Worm (Caenorhabditis elegans) whole organism, L3 larva: ENCODE results near the gene Y70C5B.2.
"Not testable (repeated sequence)": the region's sequence is repeated elsewhere in the genome, so short reads cannot be mapped to it uniquely, and the experiment has no call there.

ENCODE experiments used
- R02D3.7 ChIP-seq: fragments of 150-350 bp; optimal IDR thresholded peaks from 2 replicates; lab custom pipeline; 2014; ENCODE audit warnings: missing biosample characterization, missing genetic modification characterization
- ama-1 ChIP-seq: fragments of 150-350 bp; optimal IDR thresholded peaks from 2 replicates; lab custom pipeline; 2018
- ceh-16 ChIP-seq: sonication (generic microtip); optimal IDR thresholded peaks from 2 replicates; lab custom pipeline; 2017; ENCODE audit warnings: missing biosample characterization, missing genetic modification characterization
- ceh-28 ChIP-seq: fragments of 150-350 bp; optimal IDR thresholded peaks from 2 replicates; lab custom pipeline; 2014; ENCODE audit warnings: missing biosample characterization, missing genetic modification reagents, missing genetic modification characterization
- ceh-9 ChIP-seq: sonication (generic microtip); optimal IDR thresholded peaks from 2 replicates; lab custom pipeline; 2018; ENCODE audit warnings: missing biosample characterization, missing genetic modification characterization
- daf-12 ChIP-seq: fragments of 150-350 bp; optimal IDR thresholded peaks from 2 replicates; lab custom pipeline; 2014; ENCODE audit warnings: missing biosample characterization, missing genetic modification reagents, missing genetic modification characterization
- egl-27 ChIP-seq: sonication (generic microtip); optimal IDR thresholded peaks from 4 replicates; lab custom pipeline; 2017; ENCODE audit warnings: missing biosample characterization, missing genetic modification reagents, missing genetic modification characterization
- egl-5 ChIP-seq: fragments of 150-350 bp; optimal IDR thresholded peaks from 2 replicates; lab custom pipeline; 2017; ENCODE audit warnings: missing biosample characterization, missing genetic modification reagents, missing genetic modification characterization, inconsistent platforms
- elt-1 ChIP-seq: fragments of 150-350 bp; optimal IDR thresholded peaks from 2 replicates; lab custom pipeline; 2014; ENCODE audit warnings: missing biosample characterization, missing genetic modification characterization
- elt-3 ChIP-seq, 3 experiments: fragments of 150-350 bp in 1 of 3; sonication (generic microtip) in 2 of 3; optimal IDR thresholded peaks; 2 replicates in 2 of 3; 4 replicates in 1 of 3; lab custom pipeline; 2014 to 2017; ENCODE audit warnings: missing biosample characterization in 3 of 3, missing genetic modification characterization in 3 of 3
- eor-1 ChIP-seq, 2 experiments: fragments of 150-350 bp; optimal IDR thresholded peaks; 2 replicates each; lab custom pipeline; 2014 to 2018; ENCODE audit warnings: missing biosample characterization in 2 of 2, missing genetic modification characterization in 2 of 2
- fkh-2 ChIP-seq: fragments of 150-350 bp; optimal IDR thresholded peaks from 2 replicates; lab custom pipeline; 2014; ENCODE audit warnings: missing biosample characterization, missing genetic modification reagents, missing genetic modification characterization
- fos-1 ChIP-seq: fragments of 150-350 bp; optimal IDR thresholded peaks from 2 replicates; lab custom pipeline; 2014; ENCODE audit warnings: missing biosample characterization, missing genetic modification characterization
- jun-1 ChIP-seq: fragments of 150-350 bp; optimal IDR thresholded peaks from 2 replicates; lab custom pipeline; 2014; ENCODE audit warnings: missing biosample characterization, missing genetic modification reagents, missing genetic modification characterization
- lin-39 ChIP-seq: fragments of 150-350 bp; optimal IDR thresholded peaks from 2 replicates; lab custom pipeline; 2018; ENCODE audit warnings: missing biosample characterization, missing genetic modification reagents, missing genetic modification characterization
- lsy-12 ChIP-seq: sonication (generic microtip); optimal IDR thresholded peaks from 2 replicates; lab custom pipeline; 2016; ENCODE audit warnings: mild to moderate bottlenecking, missing genetic modification characterization, missing compliant biosample characterization
- mdl-1 ChIP-seq: fragments of 150-350 bp; optimal IDR thresholded peaks from 2 replicates; lab custom pipeline; 2014; ENCODE audit warnings: missing biosample characterization, missing genetic modification characterization
- mml-1 ChIP-seq: fragments of 150-350 bp; sonication (generic microtip); optimal IDR thresholded peaks from 3 replicates; lab custom pipeline; 2014; ENCODE audit warnings: missing biosample characterization, missing genetic modification characterization
- nfya-1 ChIP-seq: sonication (generic microtip); optimal IDR thresholded peaks from 2 replicates; lab custom pipeline; 2017; ENCODE audit warnings: missing genetic modification characterization, mild to moderate bottlenecking, missing compliant biosample characterization, antibody characterized with exemption, moderate library complexity; ENCODE audit not compliant: insufficient read depth
- nhr-11 ChIP-seq: fragments of 150-350 bp; optimal IDR thresholded peaks from 2 replicates; lab custom pipeline; 2014; ENCODE audit warnings: missing biosample characterization, missing genetic modification characterization
- nhr-12 ChIP-seq: fragments of 150-350 bp; optimal IDR thresholded peaks from 2 replicates; lab custom pipeline; 2014; ENCODE audit warnings: missing biosample characterization, missing genetic modification characterization
- nhr-28 ChIP-seq: fragments of 150-350 bp; optimal IDR thresholded peaks from 2 replicates; lab custom pipeline; 2014; ENCODE audit warnings: missing biosample characterization, missing genetic modification characterization
- nhr-43 ChIP-seq: sonication (generic microtip); optimal IDR thresholded peaks from 2 replicates; lab custom pipeline; 2016; ENCODE audit warnings: mild to moderate bottlenecking, missing genetic modification characterization, missing compliant biosample characterization; ENCODE audit not compliant: poor library complexity, severe bottlenecking
- nhr-67 ChIP-seq: fragments of 150-350 bp; optimal IDR thresholded peaks from 2 replicates; lab custom pipeline; 2014; ENCODE audit warnings: missing biosample characterization, missing genetic modification characterization
- nhr-77 ChIP-seq: fragments of 150-350 bp; optimal IDR thresholded peaks from 2 replicates; lab custom pipeline; 2014; ENCODE audit warnings: missing biosample characterization, missing genetic modification characterization
- pha-4 ChIP-seq: fragments of 150-350 bp; optimal IDR thresholded peaks from 2 replicates; lab custom pipeline; 2014; ENCODE audit warnings: missing biosample characterization, missing genetic modification reagents, missing genetic modification characterization
- pqm-1 ChIP-seq: fragments of 150-350 bp; optimal IDR thresholded peaks from 2 replicates; lab custom pipeline; 2017; ENCODE audit warnings: missing biosample characterization, missing genetic modification characterization, inconsistent platforms
- skn-1 ChIP-seq: fragments of 150-350 bp; optimal IDR thresholded peaks from 2 replicates; lab custom pipeline; 2014; ENCODE audit warnings: missing biosample characterization, missing genetic modification characterization
- snpc-4 ChIP-seq: fragments of 150-350 bp; optimal IDR thresholded peaks from 2 replicates; lab custom pipeline; 2014; ENCODE audit warnings: missing biosample characterization, missing genetic modification characterization
- tbx-2 ChIP-seq: sonication (generic microtip); optimal IDR thresholded peaks from 2 replicates; lab custom pipeline; 2016; ENCODE audit warnings: mild to moderate bottlenecking, missing genetic modification characterization, missing compliant biosample characterization
- unc-39 ChIP-seq: sonication (generic microtip); optimal IDR thresholded peaks from 4 replicates; lab custom pipeline; 2017; ENCODE audit warnings: missing biosample characterization, missing genetic modification characterization
- unc-62 ChIP-seq: fragments of 150-350 bp; sonication (generic microtip); optimal IDR thresholded peaks from 4 replicates; lab custom pipeline; 2014; ENCODE audit warnings: missing biosample characterization, missing genetic modification reagents, missing genetic modification characterization
- ztf-4 ChIP-seq: fragments of 150-350 bp; optimal IDR thresholded peaks from 2 replicates; lab custom pipeline; 2014; ENCODE audit warnings: missing biosample characterization, missing genetic modification characterization

Y70C5B.2 gene

DNA sequence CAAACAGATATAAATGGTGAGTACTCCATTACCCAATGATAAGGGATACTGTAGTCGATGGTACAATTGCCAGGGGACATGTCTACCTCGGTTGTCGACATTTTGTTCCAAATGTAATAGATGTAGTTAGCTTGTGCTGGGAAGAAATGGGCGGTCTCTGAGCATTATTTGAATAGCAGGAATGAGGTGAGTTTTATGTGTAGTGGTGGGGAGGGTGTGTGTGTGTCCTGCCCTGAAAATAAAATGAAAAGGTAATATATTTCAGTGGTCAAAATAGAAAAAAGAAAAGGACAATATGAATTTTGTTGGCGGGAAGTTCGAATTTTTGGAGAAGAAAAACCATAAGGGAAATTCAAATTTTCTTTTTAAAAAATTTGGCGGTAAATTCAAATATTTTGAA, at the start of gene Y70C5B.2:
Y70C5B.2 (minus strand) TSS at position 101 of the 400 bp plus-strand sequence.
- not testable (repeated sequence) for TF ChIP-seq nhr-43, tbx-2, jun-1

DNA sequence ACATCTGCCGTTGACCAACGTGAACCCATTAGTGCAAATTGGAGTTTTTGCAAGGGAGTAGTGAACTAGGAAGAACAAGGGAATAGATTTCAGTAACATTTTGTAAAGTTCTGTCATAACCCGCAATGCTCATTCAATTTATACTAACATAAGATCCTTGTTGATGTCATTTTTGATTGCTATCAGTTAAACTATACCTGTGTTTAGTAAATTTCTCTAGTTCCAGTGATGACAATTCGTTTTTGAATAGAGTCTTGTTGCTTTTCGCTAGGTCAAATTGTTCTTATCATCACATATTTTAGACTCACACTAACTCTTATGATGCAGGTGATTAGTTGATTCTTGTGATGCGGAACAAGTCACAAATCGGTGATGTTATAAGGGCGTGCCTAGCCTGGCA, 45.8 kb upstream of the Y70C5B.2 start, which contains the start of gene clec-9:
clec-9 (minus strand) TSS at position 101 of the 400 bp plus-strand sequence.
- TF ChIP-seq nhr-28 (tag; lab: Kevin White, UChicago): no peak
- TF ChIP-seq ceh-16 (tag; lab: Kevin White, UChicago): no peak
- TF ChIP-seq lsy-12 (tag; lab: Kevin White, UChicago): no peak
- TF ChIP-seq ceh-28 (tag; lab: Kevin White, UChicago): no peak
- TF ChIP-seq tbx-2: no peak
- TF ChIP-seq nhr-11 (tag; lab: Kevin White, UChicago): no peak
- TF ChIP-seq eor-1 (tag; optimal IDR thresholded peaks at IDR 0.05; lab: Kevin White, UChicago): no peak
- TF ChIP-seq R02D3.7 (tag; lab: Kevin White, UChicago): no peak
- no peak for TF ChIP-seq nfya-1
- no peak for TF ChIP-seq elt-3 (tag; optimal IDR thresholded peaks at IDR 0.05; lab: Kevin White, UChicago)
- TF ChIP-seq elt-1 (tag; lab: Kevin White, UChicago): no peak
- TF ChIP-seq nhr-77 (tag; lab: Kevin White, UChicago): no peak
- no peak for TF ChIP-seq pha-4 (tag; lab: Kevin White, UChicago)
- TF ChIP-seq, all 47 proteins: peak for 0

DNA sequence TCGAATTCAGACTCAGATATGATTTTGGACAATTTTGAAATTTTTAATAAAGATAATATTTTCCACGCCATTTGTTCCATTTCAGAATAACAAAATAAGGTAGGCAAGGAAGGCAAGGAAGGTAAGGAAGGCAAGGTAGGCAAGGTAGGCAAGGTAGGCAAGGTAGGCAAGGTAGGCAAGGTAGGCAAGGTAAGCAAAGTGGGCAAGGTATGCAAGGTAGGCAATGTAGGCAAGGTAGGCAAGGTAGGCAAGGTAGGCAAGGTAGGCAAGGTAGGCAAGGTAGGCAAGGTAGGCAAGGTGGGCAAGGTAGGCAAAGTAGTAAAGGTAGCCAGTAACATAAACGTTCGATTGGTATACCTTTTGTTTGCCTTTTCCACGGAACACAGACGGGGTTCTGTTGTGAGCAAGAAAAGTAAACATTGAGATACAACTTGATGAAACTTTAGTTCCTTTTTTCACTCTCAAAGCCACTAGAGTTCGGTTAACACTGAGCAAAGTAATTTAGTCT, 39.1 kb upstream of the Y70C5B.2 start, which contains the start of gene Y70C5C.1:
Y70C5C.1 (plus strand) TSS at position 458 of the 508 bp plus-strand sequence.
- TF ChIP-seq nhr-12: no peak
- no peak for TF ChIP-seq snpc-4 (tag; lab: Kevin White, UChicago)
- no peak for TF ChIP-seq fkh-2
- TF ChIP-seq ceh-16 (tag; lab: Kevin White, UChicago): no peak
- TF ChIP-seq nhr-28 (tag; lab: Kevin White, UChicago): no peak
- TF ChIP-seq ama-1 (lab: Kevin White, UChicago): no peak
- no peak for TF ChIP-seq ztf-4
- no peak for TF ChIP-seq nhr-67 (tag; lab: Kevin White, UChicago)

DNA sequence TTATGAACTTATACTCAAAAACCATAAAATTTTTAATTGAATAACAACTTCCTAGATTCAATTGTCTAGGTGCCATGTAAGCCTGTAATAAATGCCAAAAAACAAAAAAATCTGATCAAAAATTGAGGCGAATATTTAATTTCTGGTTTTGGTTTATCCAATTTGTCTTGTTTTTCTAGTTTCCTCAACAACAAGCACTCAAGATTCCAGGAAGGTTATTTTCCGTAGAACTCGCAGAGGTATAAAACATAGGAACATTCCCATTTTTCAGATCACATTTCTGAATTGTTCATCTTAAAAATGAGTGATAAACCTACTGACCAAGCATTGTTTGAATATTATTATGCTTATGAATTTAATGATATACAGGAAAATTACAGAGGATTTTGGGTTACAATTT, 36.5 kb upstream of the Y70C5B.2 start, which contains the start of gene srw-41:
srw-41 (plus strand) TSS at position 301 of the 400 bp plus-strand sequence.
- TF ChIP-seq ceh-9 (tag; lab: Kevin White, UChicago) (no peak), skn-1 (tag; lab: Kevin White, UChicago) (no peak), mml-1 (tag; lab: Kevin White, UChicago) (no peak), mdl-1 (tag; lab: Kevin White, UChicago) (no peak), nhr-77 (tag; lab: Kevin White, UChicago) (no peak), elt-1 (tag; lab: Kevin White, UChicago) (no peak), snpc-4 (tag; lab: Kevin White, UChicago) (no peak), R02D3.7 (tag; lab: Kevin White, UChicago) (no peak), fkh-2 (no peak), lin-39 (tag; lab: Kevin White, UChicago) (no peak), egl-5 (tag; lab: Kevin White, UChicago) (no peak), elt-3 (tag; optimal IDR thresholded peaks at IDR 0.05; lab: Kevin White, UChicago) (no peak), eor-1 (tag; optimal IDR thresholded peaks at IDR 0.05; lab: Kevin White, UChicago) (no peak), fos-1 (no peak), egl-27 (tag; lab: Kevin White, UChicago) (no peak), nhr-43 (no peak), pqm-1 (tag; lab: Kevin White, UChicago) (no peak), unc-39 (tag; lab: Kevin White, UChicago) (no peak), pha-4 (tag; lab: Kevin White, UChicago) (no peak)

DNA sequence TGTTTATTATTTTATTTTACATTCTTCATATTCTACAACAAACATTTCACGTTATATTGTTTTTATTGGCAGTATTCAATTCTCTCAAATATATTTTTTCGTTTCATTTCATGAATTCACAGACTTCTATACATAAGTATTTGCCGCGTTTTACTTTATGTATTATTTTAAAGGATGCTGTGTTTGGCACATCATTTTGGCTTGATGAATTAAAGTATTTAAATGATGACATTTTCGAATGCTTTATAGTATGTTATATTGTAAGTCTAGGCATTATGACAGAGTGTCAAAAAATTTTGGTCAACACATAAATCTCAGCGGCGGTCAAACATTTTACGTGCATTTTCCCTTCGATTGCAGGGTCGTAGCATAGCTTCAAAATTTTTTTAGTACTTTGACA, 34.8 kb upstream of the Y70C5B.2 start:
- TF ChIP-seq snpc-4 (tag; lab: Kevin White, UChicago): no peak
- TF ChIP-seq elt-3 (tag; optimal IDR thresholded peaks at IDR 0.05; lab: Kevin White, UChicago): no peak
- no peak for TF ChIP-seq daf-12 (tag; lab: Kevin White, UChicago)
- no peak for TF ChIP-seq unc-62 (GFP tag; lab: Kevin White, UChicago)
- TF ChIP-seq jun-1: no peak
- TF ChIP-seq egl-27 (tag; lab: Kevin White, UChicago): no peak
